Worm (Caenorhabditis elegans): ENCODE results near the gene acl-3.

The acl-3 gene

DNA sequence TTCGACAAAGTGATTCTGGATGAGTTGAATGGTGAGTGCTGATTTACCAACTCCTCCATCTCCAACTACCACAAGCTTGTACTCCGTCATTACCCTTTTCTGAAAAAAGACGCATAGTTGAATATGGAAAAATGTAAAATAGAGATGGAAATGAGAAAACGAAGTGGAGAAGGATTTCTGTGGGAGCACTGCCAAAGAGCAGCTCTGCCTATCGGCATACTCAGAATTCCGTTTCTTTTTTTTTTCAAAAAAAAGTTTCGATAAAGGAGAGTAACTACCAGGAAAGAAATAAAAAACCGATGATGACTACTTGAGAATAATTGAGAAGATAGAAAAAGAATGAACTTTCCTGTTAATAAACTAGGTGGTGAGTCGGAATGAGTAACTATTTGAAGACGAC is 39.2 kb upstream of the acl-3 start, which contains the start of gene let-60:
Gene let-60, minus strand, starts transcription at position 101 of the 400 bp plus-strand sequence.
- TF ChIP-seq nhr-25 (tag; optimal IDR thresholded peaks at IDR 0.05) (no peak), skn-1 (tag; optimal IDR thresholded peaks at IDR 0.05) (no peak), Y55F3AM.14 (GFP tag; optimal IDR thresholded peaks at IDR 0.05) (no peak), nhr-21 (tag; optimal IDR thresholded peaks at IDR 0.05) (no peak), unc-39 (tag; optimal IDR thresholded peaks at IDR 0.05) (no peak), F13H6.1 (tag; optimal IDR thresholded peaks at IDR 0.05) (no peak), snpc-4 (tag; optimal IDR thresholded peaks at IDR 0.05) (no peak), nhr-23 (tag; optimal IDR thresholded peaks at IDR 0.05) (no peak), elt-3 (tag; optimal IDR thresholded peaks at IDR 0.05) (no peak), unc-55 (GFP tag; optimal IDR thresholded peaks at IDR 0.05) (no peak), nhr-12 (tag; optimal IDR thresholded peaks at IDR 0.05) (no peak)

DNA sequence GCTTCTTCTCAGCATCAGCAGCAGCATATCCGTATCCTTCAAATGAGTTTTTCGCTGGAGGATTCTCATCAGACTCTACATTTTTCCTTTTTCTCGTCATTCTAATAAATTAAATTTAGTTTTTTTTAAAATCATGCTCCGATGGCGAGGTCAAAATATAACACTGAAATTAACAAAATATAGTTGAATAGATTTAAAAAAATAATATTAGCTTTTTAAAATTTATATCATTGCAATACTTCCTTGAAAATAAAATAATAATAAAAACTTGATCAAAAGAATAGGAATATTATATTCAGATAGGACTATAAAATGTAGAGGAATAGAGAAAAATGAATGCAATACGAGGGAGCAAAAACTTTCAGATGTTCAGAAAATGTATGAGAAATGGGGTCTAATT is 36.2 kb upstream of the acl-3 start, which contains the start of gene ZK792.5:
Gene ZK792.5, minus strand, starts transcription at position 101 of the 400 bp plus-strand sequence.
- TF ChIP-seq nhr-237 (tag; optimal IDR thresholded peaks at IDR 0.05) (no peak), nhr-11 (tag; optimal IDR thresholded peaks at IDR 0.05) (no peak), fos-1 (tag; optimal IDR thresholded peaks at IDR 0.05) (no peak), ztf-4 (tag; optimal IDR thresholded peaks at IDR 0.05) (no peak), unc-39 (tag; optimal IDR thresholded peaks at IDR 0.05) (no peak), nhr-25 (tag; optimal IDR thresholded peaks at IDR 0.05) (no peak), ceh-82 (tag; optimal IDR thresholded peaks at IDR 0.05) (no peak), skn-1 (tag; optimal IDR thresholded peaks at IDR 0.05) (no peak), lin-11 (tag; optimal IDR thresholded peaks at IDR 0.05) (no peak), peb-1 (tag; optimal IDR thresholded peaks at IDR 0.05) (no peak), ceh-16 (tag; optimal IDR thresholded peaks at IDR 0.05) (no peak), mdl-1 (tag; optimal IDR thresholded peaks at IDR 0.05) (no peak), sma-9 (GFP tag; optimal IDR thresholded peaks at IDR 0.05) (no peak), sma-9 (tag; optimal IDR thresholded peaks at IDR 0.05) (no peak), lsy-2 (tag; optimal IDR thresholded peaks at IDR 0.05) (no peak), nhr-77 (tag; optimal IDR thresholded peaks at IDR 0.05) (no peak), Y55F3AM.14 (GFP tag; optimal IDR thresholded peaks at IDR 0.05) (no peak)

DNA sequence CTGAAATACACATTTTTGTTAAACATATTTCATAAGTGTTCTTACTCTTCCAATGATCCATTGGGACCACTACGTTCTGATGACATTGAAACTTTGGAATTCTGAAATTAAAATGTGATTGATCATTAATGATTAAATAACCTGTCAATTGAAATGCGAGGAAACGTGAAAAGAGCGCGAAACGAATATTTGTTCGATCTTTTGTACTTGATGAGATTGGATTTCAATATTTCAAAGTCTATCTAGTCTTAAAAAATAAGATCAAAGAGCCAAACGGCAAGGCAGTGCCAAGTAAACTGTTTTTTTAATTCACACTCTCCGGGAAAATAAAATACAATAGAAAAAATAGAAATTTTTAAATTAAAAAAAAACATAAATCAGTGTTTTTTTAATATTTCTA is 30.1 kb upstream of the acl-3 start, which contains the start of gene ZK792.4:
Gene ZK792.4, minus strand, starts transcription at position 101 of the 400 bp plus-strand sequence.
- TF ChIP-seq mbf-1 (tag; optimal IDR thresholded peaks at IDR 0.05) (no peak), dmd-4 (tag; optimal IDR thresholded peaks at IDR 0.05) (no peak), nhr-10 (tag; optimal IDR thresholded peaks at IDR 0.05) (no peak), crh-2 (tag; optimal IDR thresholded peaks at IDR 0.05) (no peak), nhr-11 (tag; optimal IDR thresholded peaks at IDR 0.05) (no peak), snpc-4 (tag; optimal IDR thresholded peaks at IDR 0.05) (no peak)

DNA sequence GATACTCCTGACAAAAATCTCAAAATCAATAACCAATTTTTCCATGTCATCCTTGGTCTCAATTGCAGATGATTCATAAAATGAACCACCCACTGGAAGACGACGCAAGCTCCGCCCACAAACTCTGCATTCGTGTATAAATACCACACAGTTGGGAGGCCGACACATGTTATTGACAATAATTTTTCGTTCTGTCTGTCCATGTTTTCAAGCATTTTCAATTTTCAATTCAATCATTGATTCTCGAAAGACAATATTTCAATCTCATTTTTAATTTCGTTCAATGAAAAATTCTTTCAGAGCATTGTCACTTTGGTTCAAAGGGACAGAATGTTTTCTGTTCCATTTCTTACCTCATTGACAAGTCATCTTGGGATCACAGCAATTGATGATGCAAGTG is 24.2 kb upstream of the acl-3 start, which contains the start of gene inx-9:
Gene inx-9, plus strand, starts transcription at position 301 of the 400 bp plus-strand sequence.
- TF ChIP-seq sma-3 (GFP tag; optimal IDR thresholded peaks at IDR 0.05) (no peak), unc-62 (GFP tag; optimal IDR thresholded peaks at IDR 0.05) (no peak), lsy-2 (tag; optimal IDR thresholded peaks at IDR 0.05) (no peak), peb-1 (tag; optimal IDR thresholded peaks at IDR 0.05) (no peak), dmd-4 (tag; optimal IDR thresholded peaks at IDR 0.05) (no peak), mdl-1 (tag; optimal IDR thresholded peaks at IDR 0.05) (no peak), mab-5 (tag; optimal IDR thresholded peaks at IDR 0.05) (no peak), ztf-11 (tag; optimal IDR thresholded peaks at IDR 0.05) (no peak), nhr-25 (tag; optimal IDR thresholded peaks at IDR 0.05) (no peak), aly-2 (tag; optimal IDR thresholded peaks at IDR 0.05) (no peak), nhr-6 (tag; optimal IDR thresholded peaks at IDR 0.05) (no peak), F13H6.1 (tag; optimal IDR thresholded peaks at IDR 0.05) (no peak), snpc-4 (tag; optimal IDR thresholded peaks at IDR 0.05) (no peak), nhr-23 (tag; optimal IDR thresholded peaks at IDR 0.05) (no peak)

DNA sequence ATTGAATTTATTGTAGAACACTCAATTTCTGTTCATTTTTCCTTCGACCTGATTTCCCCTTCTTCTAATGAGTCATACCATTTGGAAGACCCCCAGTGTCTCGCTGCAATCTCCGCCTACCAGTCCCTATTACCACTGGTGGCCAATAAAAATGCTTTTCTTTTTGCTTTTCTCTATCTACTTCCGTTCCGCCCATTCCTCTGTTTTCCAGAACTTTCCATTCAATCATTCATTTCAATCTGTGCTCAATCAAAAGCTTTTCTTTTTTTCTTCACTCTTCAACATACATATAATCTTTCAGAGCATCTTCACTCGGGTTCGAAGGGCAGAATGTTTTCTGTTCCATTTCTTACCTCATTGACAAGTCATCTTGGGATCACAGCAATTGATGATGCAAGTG is 21.7 kb upstream of the acl-3 start, which contains the start of gene inx-8:
Gene inx-8, plus strand, starts transcription at position 301 of the 400 bp plus-strand sequence.
- TF ChIP-seq nhr-129 (tag; optimal IDR thresholded peaks at IDR 0.05): no peak
- TF ChIP-seq alr-1 (tag; optimal IDR thresholded peaks at IDR 0.05): no peak
- no peak for TF ChIP-seq ZK546.5 (tag; optimal IDR thresholded peaks at IDR 0.05)
- no peak for TF ChIP-seq nhr-237 (tag; optimal IDR thresholded peaks at IDR 0.05)
- no peak for TF ChIP-seq ceh-16 (tag; optimal IDR thresholded peaks at IDR 0.05)
- no peak for TF ChIP-seq nhr-23 (tag; optimal IDR thresholded peaks at IDR 0.05)
- TF ChIP-seq lin-39 (tag; optimal IDR thresholded peaks at IDR 0.05): no peak
- TF ChIP-seq nhr-77 (tag; optimal IDR thresholded peaks at IDR 0.05): no peak

Data from whole organism, L2 larva.